Fruit fly (Drosophila melanogaster) whole organism, embryonic: ENCODE results near the gene sesB.

Source experiments
- Atf6 ChIP-seq: fragments of 200-800 bp; sonication (Bioruptor generic); IDR thresholded peaks from 2 replicates; pipeline ENCODE4 v1.3.6; 2022; ENCODE audit warnings: missing biosample characterization, missing genetic modification characterization
- BEAF-32 ChIP-seq: fragments of 200-800 bp; sonication (Bioruptor generic); optimal IDR thresholded peaks from 3 replicates; lab custom pipeline; 2017; ENCODE audit warnings: missing biosample characterization, missing genetic modification characterization, mild to moderate bottlenecking, moderate library complexity, missing genetic modification reagents
- CG10147 ChIP-seq: fragments of 200-800 bp; sonication (Bioruptor generic); optimal IDR thresholded peaks from 2 replicates; lab custom pipeline; 2019; ENCODE audit warnings: missing biosample characterization, mild to moderate bottlenecking, missing genetic modification characterization, moderate library complexity
- CG13287 ChIP-seq: fragments of 200-800 bp; sonication (Bioruptor generic); IDR thresholded peaks from 2 replicates; pipeline ENCODE4 v1.3.6; 2022; ENCODE audit warnings: missing biosample characterization, missing genetic modification characterization; ENCODE audit not compliant: partially characterized antibody
- CG14860 ChIP-seq: fragments of 200-800 bp; sonication (Bioruptor generic); IDR thresholded peaks from 3 replicates; pipeline ENCODE4 v1.3.6; 2022; ENCODE audit warnings: missing biosample characterization, missing genetic modification characterization; ENCODE audit not compliant: partially characterized antibody
- CG1529 ChIP-seq: fragments of 200-800 bp; sonication (Bioruptor generic); optimal IDR thresholded peaks from 3 replicates; lab custom pipeline; 2018; ENCODE audit warnings: missing biosample characterization, missing genetic modification characterization
- CG1602 ChIP-seq: fragments of 200-800 bp; sonication (Bioruptor generic); optimal IDR thresholded peaks from 3 replicates; lab custom pipeline; 2016; ENCODE audit warnings: missing biosample characterization, missing genetic modification characterization
- CG16813 ChIP-seq: fragments of 200-800 bp; sonication (Bioruptor generic); IDR thresholded peaks from 3 replicates; pipeline ENCODE4 v1.3.6; 2022; ENCODE audit warnings: missing biosample characterization, missing genetic modification characterization; ENCODE audit not compliant: partially characterized antibody
- CG18011 ChIP-seq: fragments of 200-800 bp; sonication (Bioruptor generic); optimal IDR thresholded peaks from 2 replicates; lab custom pipeline; 2017; ENCODE audit warnings: missing biosample characterization, missing genetic modification characterization, mild to moderate bottlenecking, moderate library complexity, missing genotype
- CG2116 ChIP-seq: fragments of 200-800 bp; sonication (Bioruptor generic); optimal IDR thresholded peaks from 3 replicates; lab custom pipeline; 2018; ENCODE audit warnings: missing biosample characterization, mild to moderate bottlenecking, missing genetic modification characterization
- CG2678 ChIP-seq: fragments of 200-800 bp; sonication (Bioruptor generic); optimal IDR thresholded peaks from 3 replicates; lab custom pipeline; 2019; ENCODE audit warnings: missing biosample characterization, mild to moderate bottlenecking, missing genetic modification characterization, moderate library complexity
- CG31224 ChIP-seq: fragments of 200-800 bp; sonication (Bioruptor generic); IDR thresholded peaks from 2 replicates; pipeline ENCODE4 v1.3.6; 2022; ENCODE audit warnings: missing biosample characterization, missing genetic modification characterization
- CG4424 ChIP-seq: fragments of 200-800 bp; sonication (Bioruptor generic); optimal IDR thresholded peaks from 3 replicates; lab custom pipeline; 2016; ENCODE audit warnings: missing biosample characterization, missing genetic modification characterization
- CG6689 ChIP-seq: fragments of 200-800 bp; sonication (Bioruptor generic); IDR thresholded peaks from 2 replicates; pipeline ENCODE4 v1.3.6; 2022; ENCODE audit warnings: missing biosample characterization, missing genetic modification characterization
- CG7271 ChIP-seq: fragments of 200-800 bp; sonication (Bioruptor generic); optimal IDR thresholded peaks from 2 replicates; lab custom pipeline; 2018; ENCODE audit warnings: missing biosample characterization, mild to moderate bottlenecking, missing genetic modification characterization, moderate library complexity
- CG8290 ChIP-seq, 3 experiments: fragments of 200-800 bp; sonication (Bioruptor generic); optimal IDR thresholded peaks; 2 replicates each; lab custom pipeline; 2016 to 2019; ENCODE audit warnings: missing biosample characterization in 3 of 3, missing genetic modification characterization in 3 of 3, mild to moderate bottlenecking in 2 of 3, moderate library complexity in 1 of 3
- CG9932 ChIP-seq: fragments of 200-800 bp; sonication (Bioruptor generic); IDR thresholded peaks from 2 replicates; pipeline ENCODE4 v1.3.6; 2022; ENCODE audit warnings: missing biosample characterization, missing genetic modification characterization
- CrebB ChIP-seq: fragments of 200-800 bp; sonication (Bioruptor generic); optimal IDR thresholded peaks from 3 replicates; lab custom pipeline; 2018; ENCODE audit warnings: missing biosample characterization, mild to moderate bottlenecking, missing genetic modification characterization
- Dek ChIP-seq: fragments of 200-800 bp; sonication (Bioruptor generic); optimal IDR thresholded peaks from 3 replicates; lab custom pipeline; 2019; ENCODE audit warnings: missing biosample characterization, mild to moderate bottlenecking, missing genetic modification characterization, moderate library complexity
- Dll ChIP-seq: fragments of 200-800 bp; sonication (Bioruptor generic); IDR thresholded peaks from 4 replicates; pipeline ENCODE4 v1.3.6; 2022; ENCODE audit warnings: missing biosample characterization, missing genetic modification characterization; ENCODE audit not compliant: partially characterized antibody
- Doc3 ChIP-seq: fragments of 200-800 bp; sonication (Bioruptor generic); IDR thresholded peaks from 3 replicates; pipeline ENCODE4 v1.3.6; 2022; ENCODE audit warnings: missing biosample characterization, missing genetic modification characterization; ENCODE audit not compliant: partially characterized antibody
- Fer1 ChIP-seq: fragments of 200-800 bp; sonication (Bioruptor generic); optimal IDR thresholded peaks from 2 replicates; lab custom pipeline; 2017; ENCODE audit warnings: missing biosample characterization, mild to moderate bottlenecking, missing genetic modification characterization
- Max ChIP-seq: fragments of 200-800 bp; sonication (Bioruptor generic); optimal IDR thresholded peaks from 2 replicates; lab custom pipeline; 2016; ENCODE audit warnings: missing biosample characterization, mild to moderate bottlenecking, missing genetic modification characterization
- Myb ChIP-seq: fragments of 200-800 bp; sonication (Bioruptor generic); optimal IDR thresholded peaks from 2 replicates; lab custom pipeline; 2016; ENCODE audit warnings: missing biosample characterization, missing genetic modification characterization
- Oaz ChIP-seq: fragments of 200-800 bp; sonication (Bioruptor generic); IDR thresholded peaks from 2 replicates; pipeline ENCODE4 v1.3.6; 2022; ENCODE audit warnings: missing biosample characterization, missing genetic modification characterization
- Opbp ChIP-seq: fragments of 200-800 bp; sonication (Bioruptor generic); IDR thresholded peaks from 3 replicates; pipeline ENCODE4 v1.3.6; 2022; ENCODE audit warnings: missing biosample characterization, missing genetic modification characterization; ENCODE audit not compliant: partially characterized antibody
- Pdp1 ChIP-seq, 2 experiments: fragments of 200-800 bp; sonication (Bioruptor generic); optimal IDR thresholded peaks; 3 replicates each; lab custom pipeline; 2016; ENCODE audit warnings: missing biosample characterization in 2 of 2, missing genetic modification characterization in 2 of 2, mild to moderate bottlenecking in 1 of 2, moderate library complexity in 1 of 2
- Ravus ChIP-seq: fragments of 200-800 bp; sonication (Bioruptor generic); IDR thresholded peaks from 2 replicates; pipeline ENCODE4 v1.3.6; 2022; ENCODE audit warnings: missing biosample characterization, missing genetic modification characterization
- Scr ChIP-seq: fragments of 200-800 bp; sonication (Bioruptor generic); IDR thresholded peaks from 2 replicates; pipeline ENCODE4 v1.3.6; 2022; ENCODE audit warnings: missing biosample characterization, missing genetic modification characterization; ENCODE audit not compliant: partially characterized antibody
- Sry-δ ChIP-seq: fragments of 200-800 bp; sonication (Bioruptor generic); optimal IDR thresholded peaks from 2 replicates; lab custom pipeline; 2016; ENCODE audit warnings: missing biosample characterization, missing genetic modification characterization
- TFAM ChIP-seq: fragments of 200-800 bp; sonication (Bioruptor generic); optimal IDR thresholded peaks from 2 replicates; lab custom pipeline; 2017; ENCODE audit warnings: missing biosample characterization, missing genetic modification characterization, inconsistent platforms
- Xrp1 ChIP-seq: fragments of 200-800 bp; sonication (Bioruptor generic); IDR thresholded peaks from 2 replicates; pipeline ENCODE4 v1.3.6; 2022; ENCODE audit warnings: missing biosample characterization, missing genetic modification characterization
- bab2 ChIP-seq: fragments of 200-800 bp; sonication (Bioruptor generic); optimal IDR thresholded peaks from 2 replicates; lab custom pipeline; 2016; ENCODE audit warnings: missing biosample characterization, missing genetic modification characterization
- br ChIP-seq: fragments of >200 bp; optimal IDR thresholded peaks from 2 replicates; lab custom pipeline; 2017
- bsh ChIP-seq, 2 experiments: fragments of 200-800 bp; sonication (Bioruptor generic); optimal IDR thresholded peaks; 2 replicates each; lab custom pipeline; 2017 to 2018; ENCODE audit warnings: mild to moderate bottlenecking in 2 of 2, missing biosample characterization in 2 of 2, missing genetic modification characterization in 2 of 2, moderate library complexity in 1 of 2
- ci ChIP-seq: fragments of 200-800 bp; sonication (Bioruptor generic); IDR thresholded peaks from 3 replicates; pipeline ENCODE4 v1.3.6; 2022; ENCODE audit warnings: missing biosample characterization, missing genetic modification characterization
- danr ChIP-seq: fragments of 200-800 bp; sonication (Bioruptor generic); IDR thresholded peaks from 2 replicates; pipeline ENCODE4 v1.3.6; 2022; ENCODE audit warnings: missing biosample characterization, missing genetic modification characterization
- fru ChIP-seq: fragments of >200 bp; optimal IDR thresholded peaks from 2 replicates; lab custom pipeline; 2017
- gsb-n ChIP-seq: fragments of 200-800 bp; sonication (Bioruptor generic); optimal IDR thresholded peaks from 3 replicates; lab custom pipeline; 2018; ENCODE audit warnings: missing biosample characterization, mild to moderate bottlenecking, missing genetic modification characterization
- gt ChIP-seq: fragments of 200-800 bp; sonication (Bioruptor generic); IDR thresholded peaks from 2 replicates; pipeline ENCODE4 v1.3.6; 2022; ENCODE audit warnings: missing biosample characterization, missing genetic modification characterization
- hb ChIP-seq: fragments of 200-800 bp; sonication (Bioruptor generic); IDR thresholded peaks from 3 replicates; pipeline ENCODE4 v1.3.6; 2022; ENCODE audit warnings: missing biosample characterization, missing genetic modification characterization; ENCODE audit not compliant: partially characterized antibody
- her ChIP-seq: fragments of 200-800 bp; sonication (Bioruptor generic); optimal IDR thresholded peaks from 2 replicates; lab custom pipeline; 2016; ENCODE audit warnings: missing biosample characterization, missing genetic modification characterization
- ken ChIP-seq: fragments of 200-800 bp; sonication (Bioruptor generic); IDR thresholded peaks from 3 replicates; pipeline ENCODE4 v1.3.6; 2022; ENCODE audit warnings: missing biosample characterization, missing genetic modification characterization
- knrl ChIP-seq: fragments of 200-800 bp; sonication (Bioruptor generic); IDR thresholded peaks from 3 replicates; pipeline ENCODE4 v1.3.6; 2022; ENCODE audit warnings: missing biosample characterization, missing genetic modification characterization; ENCODE audit not compliant: partially characterized antibody
- nerfin-1 ChIP-seq: fragments of 200-800 bp; sonication (Bioruptor generic); optimal IDR thresholded peaks from 3 replicates; lab custom pipeline; 2019; ENCODE audit warnings: missing biosample characterization, mild to moderate bottlenecking, missing genetic modification characterization, moderate library complexity
- rib ChIP-seq: fragments of 200-800 bp; sonication (Bioruptor generic); IDR thresholded peaks from 2 replicates; pipeline ENCODE4 v1.3.6; 2022; ENCODE audit warnings: missing biosample characterization, missing genetic modification characterization
- sens ChIP-seq: fragments of 200-800 bp; sonication (Bioruptor generic); peaks from one replicate; lab custom pipeline; 2016; ENCODE audit warnings: missing biosample characterization, missing genetic modification characterization
- tna ChIP-seq: fragments of 200-800 bp; sonication (Bioruptor generic); IDR thresholded peaks from 2 replicates; pipeline ENCODE4 v1.3.6; 2022; ENCODE audit warnings: missing biosample characterization, missing genetic modification characterization; ENCODE audit not compliant: partially characterized antibody
- trh ChIP-seq: fragments of 200-800 bp; sonication (Bioruptor generic); optimal IDR thresholded peaks from 2 replicates; lab custom pipeline; 2016; ENCODE audit warnings: missing biosample characterization, missing genetic modification characterization
- unc-4 ChIP-seq: fragments of 200-800 bp; sonication (Bioruptor generic); IDR thresholded peaks from 2 replicates; pipeline ENCODE4 v1.3.6; 2022; ENCODE audit warnings: missing biosample characterization, missing genetic modification characterization; ENCODE audit not compliant: partially characterized antibody
- vnd ChIP-seq: fragments of 200-800 bp; sonication (Bioruptor generic); IDR thresholded peaks from 3 replicates; pipeline ENCODE4 v1.3.6; 2022; ENCODE audit warnings: missing biosample characterization, missing genetic modification characterization; ENCODE audit not compliant: partially characterized antibody
- zen ChIP-seq: fragments of 200-800 bp; sonication (Bioruptor generic); optimal IDR thresholded peaks from 3 replicates; lab custom pipeline; 2018; ENCODE audit warnings: missing biosample characterization, mild to moderate bottlenecking, missing genetic modification characterization, moderate library complexity

Gene sesB

dm6 chrX:10751777-10752176 lies 35.0 kb downstream of the sesB start (continued):
- TF ChIP-seq Dek (tag; lab: Kevin White, UChicago) (no peak), CG7271 (tag; lab: Kevin White, UChicago) (no peak), Atf6 (GFP tag; lab: Robert Waterston, UW) (no peak), CG1529 (GFP tag; lab: Kevin White, UChicago) (no peak), Sry-δ (peak; percentile 29), zen (tag; lab: Kevin White, UChicago) (peak; percentile 11), Opbp (GFP tag; lab: Robert Waterston, UW) (peak; percentile 15; the same call in 1 of the 3 replicates), fru (lab: Kevin White, UChicago) (no peak), CG2116 (peak; percentile 48), danr (GFP tag; lab: Robert Waterston, UW) (no peak), Ravus (no peak), sens (GFP tag; lab: Kevin White, UChicago) (no peak), hb (peak; percentile 47; the same call in 1 of the 3 replicates), CG16813 (GFP tag; lab: Robert Waterston, UW) (peak; percentile 63), ken (GFP tag; lab: Robert Waterston, UW) (no peak), unc-4 (GFP tag; lab: Robert Waterston, UW) (peak; percentile 36; the same call in 1 of the 2 replicates), CrebB (tag; lab: Kevin White, UChicago) (no peak), nerfin-1 (tag; lab: Kevin White, UChicago) (no peak), trh (no peak), CG8290 (GFP tag; optimal IDR thresholded peaks at IDR 0.05; lab: Kevin White, UChicago) (peak; percentile 80), CG8290 (tag; optimal IDR thresholded peaks at IDR 0.05; lab: Kevin White, UChicago) (peak in 1 of 2 experiments; percentile 1), bab2 (GFP tag; lab: Kevin White, UChicago) (no peak), CG31224 (GFP tag; lab: Robert Waterston, UW) (no peak), CG13287 (GFP tag; lab: Robert Waterston, UW) (peak; percentile 19; the same call in 1 of the 2 replicates), BEAF-32 (peak; percentile 42), vnd (GFP tag; lab: Robert Waterston, UW) (peak; percentile 45; the same call in 2 of the 3 replicates), TFAM (GFP tag; lab: Kevin White, UChicago) (no peak), CG14860 (peak; percentile 58), Max (no peak), her (GFP tag; lab: Kevin White, UChicago) (no peak), CG4424 (GFP tag; lab: Kevin White, UChicago) (no peak), CG18011 (GFP tag; lab: Kevin White, UChicago) (no peak), Pdp1 (GFP tag; optimal IDR thresholded peaks at IDR 0.05; lab: Kevin White, UChicago) (no peak), Xrp1 (no peak), tna (GFP tag; lab: Robert Waterston, UW) (0 out of 2 replicates have a peak, but pooled peaks have one; percentile 35), knrl (peak; percentile 33; the same call in 1 of the 3 replicates), gt (GFP tag; lab: Robert Waterston, UW) (no peak), Dll (peak; percentile 54; the same call in 2 of the 4 replicates), Scr (peak; percentile 60)
- TF ChIP-seq, all 482 proteins: peak for 20

dm6 chrX:10750676-10751075 lies 36.1 kb downstream of the sesB start:
- TF ChIP-seq br (lab: Kevin White, UChicago) (no peak), bsh (GFP tag; optimal IDR thresholded peaks at IDR 0.05; lab: Kevin White, UChicago) (peak in 1 of 2 experiments; percentile 10), ci (GFP tag; lab: Robert Waterston, UW) (no peak), CG6689 (GFP tag; lab: Robert Waterston, UW) (no peak), Oaz (no peak), Fer1 (GFP tag; lab: Kevin White, UChicago) (no peak), CG1602 (GFP tag; lab: Kevin White, UChicago) (no peak), rib (GFP tag; lab: Robert Waterston, UW) (no peak), Doc3 (no peak), vnd (GFP tag; lab: Robert Waterston, UW) (no peak), gsb-n (no peak), CG10147 (GFP tag; lab: Kevin White, UChicago) (no peak), CG9932 (GFP tag; lab: Robert Waterston, UW) (no peak), CG2678 (tag; lab: Kevin White, UChicago) (no peak), Myb (GFP tag; lab: Kevin White, UChicago) (no peak)
